Worm (Caenorhabditis elegans): ENCODE data around the gene clc-2.

clc-2 gene

DNA sequence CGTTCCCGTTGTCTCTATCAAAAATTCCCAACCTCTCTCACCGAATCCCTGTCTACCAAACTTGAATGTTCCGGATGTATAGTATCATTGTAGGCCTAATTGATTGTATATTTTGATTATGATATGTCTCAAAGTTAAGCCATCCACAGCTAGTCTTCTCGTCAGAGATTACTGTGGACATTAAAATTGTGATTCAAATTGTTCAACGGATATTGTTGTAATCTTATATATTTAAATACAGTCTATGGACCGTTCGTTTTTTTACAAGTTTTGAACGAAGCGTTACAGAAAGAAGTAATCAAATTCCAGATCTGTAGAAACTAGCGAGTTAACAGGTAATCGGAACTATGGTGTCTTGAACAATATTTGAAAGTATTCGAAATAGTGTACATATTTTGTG lies 49.5 kb downstream of the clc-2 start, which contains the start of gene F48E3.9:
Gene F48E3.9, plus strand, starts transcription at position 301 of the 400 bp plus-strand sequence.
- TF ChIP-seq unc-55 (GFP tag; optimal IDR thresholded peaks at IDR 0.05) (no peak), ceh-82 (tag; optimal IDR thresholded peaks at IDR 0.05) (no peak), crh-2 (tag; optimal IDR thresholded peaks at IDR 0.05) (no peak), sma-9 (GFP tag; optimal IDR thresholded peaks at IDR 0.05) (no peak), sma-9 (tag; optimal IDR thresholded peaks at IDR 0.05) (no peak), nhr-11 (tag; optimal IDR thresholded peaks at IDR 0.05) (no peak), elt-3 (tag; optimal IDR thresholded peaks at IDR 0.05) (no peak), lin-11 (tag; optimal IDR thresholded peaks at IDR 0.05) (no peak), unc-62 (GFP tag; optimal IDR thresholded peaks at IDR 0.05) (no peak), lin-39 (tag; optimal IDR thresholded peaks at IDR 0.05) (no peak), peb-1 (tag; optimal IDR thresholded peaks at IDR 0.05) (no peak), nhr-25 (tag; optimal IDR thresholded peaks at IDR 0.05) (no peak), egl-27 (tag; optimal IDR thresholded peaks at IDR 0.05) (no peak), sma-3 (GFP tag; optimal IDR thresholded peaks at IDR 0.05) (no peak), nhr-237 (tag; optimal IDR thresholded peaks at IDR 0.05) (no peak), nhr-21 (tag; optimal IDR thresholded peaks at IDR 0.05) (no peak), skn-1 (tag; optimal IDR thresholded peaks at IDR 0.05) (no peak), nhr-10 (tag; optimal IDR thresholded peaks at IDR 0.05) (no peak), ama-1 (optimal IDR thresholded peaks at IDR 0.05) (no peak), snpc-4 (tag; optimal IDR thresholded peaks at IDR 0.05) (no peak), nhr-23 (tag; optimal IDR thresholded peaks at IDR 0.05) (no peak)
